Worm (Caenorhabditis elegans) whole organism, early embryonic: ENCODE measurements around the gene crb-1.

Experiments used
- B0310.2 ChIP-seq: sonication (generic microtip); optimal IDR thresholded peaks from 2 replicates; lab custom pipeline; 2016; ENCODE audit warnings: mild to moderate bottlenecking, missing genetic modification characterization, missing compliant biosample characterization
- ama-1 ChIP-seq: fragments of 150-350 bp; optimal IDR thresholded peaks from 2 replicates; lab custom pipeline; 2014
- ceh-13 ChIP-seq: fragments of 200-800 bp; sonication (Bioruptor generic); optimal IDR thresholded peaks from 2 replicates; lab custom pipeline; 2018; ENCODE audit warnings: mild to moderate bottlenecking, missing genetic modification characterization, missing compliant biosample characterization
- tra-4 ChIP-seq: sonication (generic microtip); optimal IDR thresholded peaks from 2 replicates; lab custom pipeline; 2017; ENCODE audit warnings: missing genetic modification characterization, missing compliant biosample characterization

ce11 chrX:17427778-17428177, 14.0 kb upstream of the crb-1 start:
- TF ChIP-seq ceh-13 (GFP tag; lab: Kevin White, UChicago) (no peak), ama-1 (lab: Kevin White, UChicago) (no peak), tra-4 (no peak), B0310.2 (no peak)
